Fruit fly (Drosophila melanogaster): ENCODE results near the gene CG3285.
A peak's percentile ranks its signal among the peaks of the same experiment; 100 is the strongest.

Gene CG3285

DNA sequence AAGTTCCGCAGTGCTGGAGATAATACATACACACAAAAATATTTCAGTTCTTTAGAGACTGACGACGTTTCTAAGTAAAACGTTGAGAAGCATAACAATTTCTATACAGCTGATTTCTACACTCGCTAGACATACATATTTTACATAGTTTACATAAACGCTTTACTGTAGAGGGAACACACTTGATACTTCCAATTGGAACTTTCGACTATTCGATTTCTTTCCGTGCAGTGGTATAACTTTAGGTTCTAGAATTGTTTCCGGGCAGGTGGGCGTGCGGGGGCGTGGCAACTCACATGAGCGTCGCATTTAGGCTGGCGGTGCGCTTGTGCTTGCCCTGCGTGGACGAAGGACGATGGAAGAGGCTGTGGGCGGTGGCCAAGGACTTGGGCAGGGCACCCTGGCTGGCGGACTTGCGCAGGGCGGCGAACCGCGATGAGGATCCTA, 41.8 kb downstream of the CG3285 start (continued):
- TF ChIP-seq caup (GFP tag; optimal IDR thresholded peaks at IDR 0.05; ENCODE audit: severe bottlenecking) (peak; percentile 9), CG1603 (tag; optimal IDR thresholded peaks at IDR 0.05) (peak; percentile 35), Pdp1 (GFP tag; optimal IDR thresholded peaks at IDR 0.05) (peak in 1 of 2 experiments; percentile 8), CG32767 (GFP tag; IDR thresholded peaks at IDR 0.05) (no peak), CG2202 (tag; optimal IDR thresholded peaks at IDR 0.05) (no peak), CG1024 (GFP tag; IDR thresholded peaks at IDR 0.05) (no peak), Oli (tag; optimal IDR thresholded peaks at IDR 0.05) (peak; percentile 13), fru (optimal IDR thresholded peaks at IDR 0.05) (no peak), CG2712 (tag; optimal IDR thresholded peaks at IDR 0.05) (peak; percentile 21), Trl (optimal IDR thresholded peaks at IDR 0.05) (no peak), Trl (GFP tag; optimal IDR thresholded peaks at IDR 0.05) (no peak), C15 (GFP tag; IDR thresholded peaks at IDR 0.05) (no peak), sens-2 (GFP tag; IDR thresholded peaks at IDR 0.05) (no peak), jing (GFP tag; optimal IDR thresholded peaks at IDR 0.05) (no peak), Ets65A (GFP tag) (peak; percentile 91), emc (GFP tag; optimal IDR thresholded peaks at IDR 0.05) (no peak), ab (GFP tag; optimal IDR thresholded peaks at IDR 0.05) (no peak), CG17359 (tag; optimal IDR thresholded peaks at IDR 0.05) (peak; percentile 6), ro (GFP tag; IDR thresholded peaks at IDR 0.05) (no peak), abd-A (tag; optimal IDR thresholded peaks at IDR 0.05) (no peak), CG2120 (GFP tag; optimal IDR thresholded peaks at IDR 0.05) (peak; percentile 18), Meics (GFP tag; optimal IDR thresholded peaks at IDR 0.05) (peak; percentile 4), bigmax (GFP tag; optimal IDR thresholded peaks at IDR 0.05) (no peak), CG12155 (GFP tag; optimal IDR thresholded peaks at IDR 0.05) (no peak), CG2875 (GFP tag; optimal IDR thresholded peaks at IDR 0.05) (no peak), hkb (optimal IDR thresholded peaks at IDR 0.05) (no peak), hkb (GFP tag; IDR thresholded peaks at IDR 0.05) (peak; percentile 12; the same call in 1 of the 2 replicates), CG34224 (GFP tag; IDR thresholded peaks at IDR 0.05; ENCODE audit: partially characterized antibody) (0 out of 3 replicates have a peak, but pooled peaks have one; percentile 27), CG7963 (GFP tag; IDR thresholded peaks at IDR 0.05; ENCODE audit: partially characterized antibody) (peak; percentile 42; the same call in 1 of the 3 replicates), BtbVII (GFP tag; optimal IDR thresholded peaks at IDR 0.05) (no peak), Eip74EF (GFP tag; optimal IDR thresholded peaks at IDR 0.05) (no peak), Hmr (GFP tag; optimal IDR thresholded peaks at IDR 0.05) (no peak), CG12071 (GFP tag; optimal IDR thresholded peaks at IDR 0.05) (no peak), Gsc (GFP tag; IDR thresholded peaks at IDR 0.05) (no peak), E2f1 (GFP tag; IDR thresholded peaks at IDR 0.05) (no peak), gcm2 (GFP tag; optimal IDR thresholded peaks at IDR 0.05) (no peak), CG8089 (GFP tag; optimal IDR thresholded peaks at IDR 0.05) (peak; percentile 10), CG7928 (GFP tag; optimal IDR thresholded peaks at IDR 0.05) (no peak), lov (optimal IDR thresholded peaks at IDR 0.05) (no peak), lov (GFP tag; IDR thresholded peaks at IDR 0.05) (0 out of 3 replicates have a peak, but pooled peaks have one; percentile 5), CG14667 (GFP tag; IDR thresholded peaks at IDR 0.05) (no peak), CG17186 (GFP tag; optimal IDR thresholded peaks at IDR 0.05) (no peak), Mrtf (GFP tag; IDR thresholded peaks at IDR 0.05) (no peak), Side (GFP tag; optimal IDR thresholded peaks at IDR 0.05) (no peak), Xrp1 (GFP tag; IDR thresholded peaks at IDR 0.05) (0 out of 2 replicates have a peak, but pooled peaks have one; percentile 48), lab (GFP tag; optimal IDR thresholded peaks at IDR 0.05) (no peak), HmgD (GFP tag; optimal IDR thresholded peaks at IDR 0.05) (peak; percentile 30), CG12104 (GFP tag; optimal IDR thresholded peaks at IDR 0.05) (peak; percentile 2), CG16813 (GFP tag; IDR thresholded peaks at IDR 0.05; ENCODE audit: partially characterized antibody) (peak; percentile 47), toy (GFP tag; IDR thresholded peaks at IDR 0.05) (no peak), twi (tag; optimal IDR thresholded peaks at IDR 0.05) (no peak), Bdp1 (GFP tag; optimal IDR thresholded peaks at IDR 0.05) (no peak)

Measured in whole organism, embryonic.